Worm (Caenorhabditis elegans) whole organism, young adult: ENCODE results near the gene clec-225.

Source experiments
- F37B4.10 ChIP-seq: fragments of 200-800 bp; sonication (Bioruptor generic); IDR thresholded peaks from 2 replicates; pipeline ENCODE4 v1.3.6; 2022; ENCODE audit warnings: missing genetic modification characterization, missing compliant biosample characterization
- F52B5.7 ChIP-seq: sonication (generic microtip); optimal IDR thresholded peaks from 2 replicates; lab custom pipeline; 2016; ENCODE audit warnings: mild to moderate bottlenecking, missing genetic modification characterization, missing compliant biosample characterization
- F57A8.1 ChIP-seq: fragments of 200-800 bp; sonication (Bioruptor generic); optimal IDR thresholded peaks from 2 replicates; lab custom pipeline; 2018; ENCODE audit warnings: mild to moderate bottlenecking, missing genetic modification characterization, moderate library complexity, missing compliant biosample characterization
- K11D2.4 ChIP-seq: fragments of 200-800 bp; sonication (Bioruptor generic); IDR thresholded peaks from 2 replicates; pipeline ENCODE4 v1.3.6; 2022; ENCODE audit warnings: missing genetic modification reagents, missing genetic modification characterization, missing compliant biosample characterization
- K12H6.12 ChIP-seq: fragments of 200-800 bp; sonication (Bioruptor generic); optimal IDR thresholded peaks from 2 replicates; lab custom pipeline; 2018; ENCODE audit warnings: mild to moderate bottlenecking, missing genetic modification characterization, missing compliant biosample characterization
- T07F8.4 ChIP-seq: sonication (generic microtip); optimal IDR thresholded peaks from 2 replicates; lab custom pipeline; 2016; ENCODE audit warnings: mild to moderate bottlenecking, missing genetic modification characterization, moderate library complexity, missing compliant biosample characterization
- Y79H2A.3 ChIP-seq: fragments of 200-800 bp; sonication (Bioruptor generic); conservative IDR thresholded peaks from 2 replicates; pipeline ENCODE4 v1.3.6; 2022; ENCODE audit warnings: missing genetic modification reagents, missing genetic modification characterization, missing compliant biosample characterization
- akir-1 ChIP-seq: fragments of 200-800 bp; sonication (Bioruptor generic); optimal IDR thresholded peaks from 2 replicates; lab custom pipeline; 2018; ENCODE audit warnings: mild to moderate bottlenecking, missing genetic modification characterization, moderate library complexity, missing compliant biosample characterization
- ama-1 ChIP-seq, 3 experiments: fragments of 150-350 bp in 1 of 3; sonication (generic microtip) in 2 of 3; optimal IDR thresholded peaks; 2 replicates each; lab custom pipeline; 2014 to 2018; ENCODE audit warnings: missing biosample characterization in 2 of 3, missing genetic modification characterization in 2 of 3, missing genetic modification reagents in 2 of 3
- atf-7 ChIP-seq: sonication (generic microtip); optimal IDR thresholded peaks from 2 replicates; lab custom pipeline; 2017; ENCODE audit warnings: mild to moderate bottlenecking, missing genetic modification characterization, missing compliant biosample characterization
- attf-5 ChIP-seq: fragments of 200-800 bp; sonication (Bioruptor generic); optimal IDR thresholded peaks from 2 replicates; lab custom pipeline; 2018; ENCODE audit warnings: mild to moderate bottlenecking, missing genetic modification characterization, missing compliant biosample characterization
- attf-6 ChIP-seq: fragments of 200-800 bp; sonication (Bioruptor generic); IDR thresholded peaks from 2 replicates; pipeline ENCODE4 v1.3.6; 2022; ENCODE audit warnings: missing genetic modification reagents, missing genetic modification characterization, missing compliant biosample characterization
- ccch-3 ChIP-seq: fragments of 200-800 bp; sonication (Bioruptor generic); optimal IDR thresholded peaks from 2 replicates; lab custom pipeline; 2018; ENCODE audit warnings: mild to moderate bottlenecking, missing genetic modification characterization, missing compliant biosample characterization
- cebp-1 ChIP-seq, 2 experiments: fragments of 200-800 bp in 1 of 2; sonication (Bioruptor generic) in 1 of 2; sonication (generic microtip) in 1 of 2; IDR thresholded peaks in 1 of 2; optimal IDR thresholded peaks in 1 of 2; 2 replicates each; pipeline versions ENCODE4 v1.3.6 to Lab custom; 2017 to 2022; ENCODE audit warnings: missing compliant biosample characterization in 2 of 2, missing genetic modification characterization in 2 of 2, mild to moderate bottlenecking in 1 of 2, missing genetic modification reagents in 1 of 2, moderate library complexity in 1 of 2
- ceh-100 ChIP-seq: fragments of 200-800 bp; sonication (Bioruptor generic); IDR thresholded peaks from 2 replicates; pipeline ENCODE4 v1.3.6; 2022; ENCODE audit warnings: missing genetic modification reagents, missing genetic modification characterization, missing compliant biosample characterization
- ceh-40 ChIP-seq: fragments of 200-800 bp; sonication (Bioruptor generic); IDR thresholded peaks from 2 replicates; pipeline ENCODE4 v1.3.6; 2022; ENCODE audit warnings: missing genetic modification characterization, missing compliant biosample characterization
- die-1 ChIP-seq: sonication (generic microtip); optimal IDR thresholded peaks from 2 replicates; lab custom pipeline; 2016; ENCODE audit warnings: missing genotype, mild to moderate bottlenecking, missing genetic modification characterization, missing compliant biosample characterization
- dox-1 ChIP-seq: fragments of 200-800 bp; sonication (Bioruptor generic); IDR thresholded peaks from 2 replicates; pipeline ENCODE4 v1.3.6; 2022; ENCODE audit warnings: missing genetic modification reagents, missing genetic modification characterization, missing compliant biosample characterization
- efl-1 ChIP-seq: fragments of 150-350 bp; optimal IDR thresholded peaks from 2 replicates; lab custom pipeline; 2014; ENCODE audit warnings: missing biosample characterization, missing genetic modification reagents, missing genetic modification characterization
- ets-4 ChIP-seq: fragments of 200-800 bp; sonication (Bioruptor generic); optimal IDR thresholded peaks from 2 replicates; lab custom pipeline; 2018; ENCODE audit warnings: mild to moderate bottlenecking, missing genetic modification characterization, missing compliant biosample characterization
- hmg-1.2 ChIP-seq: fragments of 200-800 bp; sonication (Bioruptor generic); IDR thresholded peaks from 2 replicates; pipeline ENCODE4 v1.3.6; 2022; ENCODE audit warnings: missing genetic modification reagents, missing genetic modification characterization, missing compliant biosample characterization
- let-526 ChIP-seq: fragments of 200-800 bp; sonication (Bioruptor generic); IDR thresholded peaks from 2 replicates; pipeline ENCODE4 v1.3.6; 2022; ENCODE audit warnings: missing genetic modification reagents, missing genetic modification characterization, missing compliant biosample characterization
- let-607 ChIP-seq, 2 experiments: fragments of 200-800 bp in 1 of 2; sonication (Bioruptor generic) in 1 of 2; sonication (generic microtip) in 1 of 2; optimal IDR thresholded peaks; 2 replicates each; lab custom pipeline; 2016 to 2018; ENCODE audit warnings: mild to moderate bottlenecking in 2 of 2, missing compliant biosample characterization in 2 of 2, missing genetic modification characterization in 2 of 2, moderate library complexity in 2 of 2, missing genotype in 1 of 2
- lin-26 ChIP-seq: fragments of 200-800 bp; sonication (Bioruptor generic); IDR thresholded peaks from 2 replicates; pipeline ENCODE4 v1.3.6; 2022; ENCODE audit warnings: missing genetic modification reagents, missing genetic modification characterization, missing compliant biosample characterization
- lin-40 ChIP-seq: sonication (generic microtip); optimal IDR thresholded peaks from 2 replicates; lab custom pipeline; 2016; ENCODE audit warnings: missing genetic modification characterization, mild to moderate bottlenecking, missing compliant biosample characterization, missing genotype, missing genetic modification reagents
- lin-54 ChIP-seq: fragments of 200-800 bp; sonication (Bioruptor generic); optimal IDR thresholded peaks from 2 replicates; lab custom pipeline; 2018; ENCODE audit warnings: mild to moderate bottlenecking, missing genetic modification characterization, missing compliant biosample characterization
- lir-1 ChIP-seq: fragments of 200-800 bp; sonication (Bioruptor generic); conservative IDR thresholded peaks from 2 replicates; pipeline ENCODE4 v1.3.6; 2022; ENCODE audit warnings: missing genetic modification reagents, missing genetic modification characterization, missing compliant biosample characterization
- lsl-1 ChIP-seq: fragments of 200-800 bp; sonication (Bioruptor generic); optimal IDR thresholded peaks from 2 replicates; lab custom pipeline; 2018; ENCODE audit warnings: mild to moderate bottlenecking, missing genetic modification characterization, moderate library complexity, missing compliant biosample characterization
- mcd-1 ChIP-seq: fragments of 200-800 bp; sonication (Bioruptor generic); IDR thresholded peaks from 2 replicates; pipeline ENCODE4 v1.3.6; 2022; ENCODE audit warnings: missing genetic modification reagents, missing genetic modification characterization, missing compliant biosample characterization
- mel-28 ChIP-seq: sonication (generic microtip); optimal IDR thresholded peaks from 2 replicates; lab custom pipeline; 2016; ENCODE audit warnings: borderline replicate concordance, mild to moderate bottlenecking, missing genetic modification characterization, missing compliant biosample characterization
- nhr-80 ChIP-seq: sonication (generic microtip); optimal IDR thresholded peaks from 2 replicates; lab custom pipeline; 2016; ENCODE audit warnings: missing genetic modification characterization, missing compliant biosample characterization
- sdz-38 ChIP-seq: sonication (generic microtip); optimal IDR thresholded peaks from 2 replicates; lab custom pipeline; 2016; ENCODE audit warnings: missing genotype, missing genetic modification characterization, missing compliant biosample characterization
- sea-2 ChIP-seq: fragments of 200-800 bp; sonication (Bioruptor generic); IDR thresholded peaks from 2 replicates; pipeline ENCODE4 v1.3.6; 2022; ENCODE audit warnings: missing genetic modification characterization, missing compliant biosample characterization
- snpc-1.1 ChIP-seq: sonication (generic microtip); optimal IDR thresholded peaks from 2 replicates; lab custom pipeline; 2017; ENCODE audit warnings: missing genetic modification characterization, mild to moderate bottlenecking, missing compliant biosample characterization, antibody characterized with exemption, moderate library complexity, missing genotype, missing genetic modification reagents; ENCODE audit not compliant: insufficient read depth
- snpc-1.3 ChIP-seq: sonication (generic microtip); optimal IDR thresholded peaks from 2 replicates; lab custom pipeline; 2017; ENCODE audit warnings: missing genetic modification characterization, mild to moderate bottlenecking, missing compliant biosample characterization, antibody characterized with exemption, moderate library complexity, missing genotype, missing genetic modification reagents; ENCODE audit not compliant: insufficient read depth
- snpc-4 ChIP-seq, 5 experiments: fragments of 150-350 bp in 1 of 5; sonication (generic microtip) in 4 of 5; optimal IDR thresholded peaks; 2 replicates each; lab custom pipeline; 2014 to 2018; ENCODE audit warnings: missing genetic modification characterization in 5 of 5, missing biosample characterization in 3 of 5, antibody characterized with exemption in 2 of 5, mild to moderate bottlenecking in 2 of 5, missing compliant biosample characterization in 2 of 5, missing genotype in 2 of 5, moderate library complexity in 2 of 5, missing genetic modification reagents in 1 of 5
- somi-1 ChIP-seq: fragments of 200-800 bp; sonication (Bioruptor generic); optimal IDR thresholded peaks from 2 replicates; lab custom pipeline; 2018; ENCODE audit warnings: mild to moderate bottlenecking, missing genetic modification characterization, missing compliant biosample characterization
- tbp1 ChIP-seq: fragments of 200-800 bp; sonication (Bioruptor generic); optimal IDR thresholded peaks from 2 replicates; lab custom pipeline; 2018; ENCODE audit warnings: mild to moderate bottlenecking, missing genetic modification characterization, missing compliant biosample characterization
- tlf-1 ChIP-seq: fragments of 200-800 bp; sonication (Bioruptor generic); optimal IDR thresholded peaks from 2 replicates; lab custom pipeline; 2018; ENCODE audit warnings: mild to moderate bottlenecking, missing genetic modification characterization, missing compliant biosample characterization
- unc-62 ChIP-seq: fragments of 150-350 bp; optimal IDR thresholded peaks from 2 replicates; lab custom pipeline; 2014; ENCODE audit warnings: missing biosample characterization, missing genetic modification reagents, missing genetic modification characterization
- xnd-1 ChIP-seq: sonication (generic microtip); optimal IDR thresholded peaks from 2 replicates; lab custom pipeline; 2016; ENCODE audit warnings: missing genotype, missing genetic modification reagents, missing genetic modification characterization, missing compliant biosample characterization
- zfh-2 ChIP-seq: fragments of 200-800 bp; sonication (Bioruptor generic); conservative IDR thresholded peaks from 2 replicates; pipeline ENCODE4 v1.3.6; 2022; ENCODE audit warnings: missing genetic modification reagents, missing genetic modification characterization, missing compliant biosample characterization
- zim-3 ChIP-seq: sonication (generic microtip); optimal IDR thresholded peaks from 2 replicates; lab custom pipeline; 2017; ENCODE audit warnings: mild to moderate bottlenecking, missing genetic modification characterization, moderate library complexity, missing compliant biosample characterization
- ztf-25 ChIP-seq: fragments of 200-800 bp; sonication (Bioruptor generic); IDR thresholded peaks from 2 replicates; pipeline ENCODE4 v1.3.6; 2022; ENCODE audit warnings: missing genetic modification reagents, missing genetic modification characterization, missing compliant biosample characterization
- ztf-6 ChIP-seq: fragments of 200-800 bp; sonication (Bioruptor generic); IDR thresholded peaks from 2 replicates; pipeline ENCODE4 v1.3.6; 2022; ENCODE audit warnings: missing genetic modification reagents, missing genetic modification characterization, missing compliant biosample characterization

The clec-225 gene

ce11 chrV:13085917-13086552, 48.7 kb downstream of the clec-225 start (continued):
- TF ChIP-seq ceh-100 (GFP tag; lab: Robert Waterston, UW): no peak
- TF ChIP-seq zim-3 (tag; lab: Kevin White, UChicago): peak; percentile 45
- TF ChIP-seq atf-7 (tag; lab: Kevin White, UChicago): no peak
- TF ChIP-seq lir-1: peak; percentile 37; the same call in 1 of the 2 replicates
- no peak for TF ChIP-seq snpc-1.1 (tag; lab: Kevin White, UChicago)
- TF ChIP-seq unc-62: peak; percentile 54
- TF ChIP-seq attf-5 (GFP tag; lab: Kevin White, UChicago): peak; percentile 32
- no peak for TF ChIP-seq F57A8.1 (GFP tag; lab: Kevin White, UChicago)
- no peak for TF ChIP-seq lin-40 (tag; lab: Kevin White, UChicago)
- TF ChIP-seq snpc-4 (GFP tag; optimal IDR thresholded peaks at IDR 0.05; lab: Kevin White, UChicago): no peak
- TF ChIP-seq snpc-4 (tag; optimal IDR thresholded peaks at IDR 0.05; lab: Kevin White, UChicago): peak in 2 of 4 experiments; percentile 27 to 56
- TF ChIP-seq somi-1 (GFP tag; lab: Kevin White, UChicago): peak; percentile 74
- TF ChIP-seq cebp-1 (GFP tag; IDR thresholded peaks at IDR 0.05; lab: Robert Waterston, UW): no peak
- peak; percentile 61 for TF ChIP-seq cebp-1 (tag; optimal IDR thresholded peaks at IDR 0.05; lab: Kevin White, UChicago)
- no peak for TF ChIP-seq snpc-1.3 (tag; lab: Kevin White, UChicago)
- TF ChIP-seq ceh-40 (GFP tag; lab: Robert Waterston, UW): no peak
- TF ChIP-seq ccch-3: no peak
- TF ChIP-seq ets-4: no peak
- TF ChIP-seq K11D2.4: peak; percentile 25; the same call in 1 of the 2 replicates
- peak; percentile 42 for TF ChIP-seq nhr-80 (tag; lab: Kevin White, UChicago)
- TF ChIP-seq dox-1 (GFP tag; lab: Robert Waterston, UW): peak; percentile 62; the same call in 1 of the 2 replicates
- no peak for TF ChIP-seq efl-1 (GFP tag; lab: Kevin White, UChicago)
- TF ChIP-seq T07F8.4: no peak
- TF ChIP-seq F52B5.7 (tag; lab: Kevin White, UChicago): peak; percentile 4
- no peak for TF ChIP-seq Y79H2A.3 (GFP tag; lab: Robert Waterston, UW)
- TF ChIP-seq zfh-2 (GFP tag; lab: Robert Waterston, UW): peak; percentile 90
- no peak for TF ChIP-seq let-526 (GFP tag; lab: Robert Waterston, UW)
- TF ChIP-seq xnd-1 (tag; lab: Kevin White, UChicago): no peak
- TF ChIP-seq mcd-1 (GFP tag; lab: Robert Waterston, UW): peak; percentile 45; the same call in 1 of the 2 replicates
- no peak for TF ChIP-seq sdz-38 (tag; lab: Kevin White, UChicago)
- TF ChIP-seq lin-54 (GFP tag; lab: Kevin White, UChicago): no peak
- TF ChIP-seq tlf-1 (GFP tag; lab: Kevin White, UChicago): peak; percentile 56
- peak; percentile 55 to 72 for TF ChIP-seq let-607 (tag; optimal IDR thresholded peaks at IDR 0.05; lab: Kevin White, UChicago)
- peak; percentile 60; the same call in 1 of the 2 replicates for TF ChIP-seq hmg-1.2 (GFP tag; lab: Robert Waterston, UW)
- TF ChIP-seq ztf-6 (GFP tag; lab: Robert Waterston, UW): no peak
- peak; percentile 15 for TF ChIP-seq die-1 (tag; lab: Kevin White, UChicago)
- TF ChIP-seq ama-1 (optimal IDR thresholded peaks at IDR 0.05; lab: Kevin White, UChicago): peak; percentile 46
- no peak for TF ChIP-seq ama-1 (GFP tag; optimal IDR thresholded peaks at IDR 0.05; lab: Kevin White, UChicago)
- no peak for TF ChIP-seq ztf-25 (GFP tag; lab: Robert Waterston, UW)
- TF ChIP-seq akir-1 (GFP tag; lab: Kevin White, UChicago): no peak
- no peak for TF ChIP-seq attf-6 (GFP tag; lab: Robert Waterston, UW)
- TF ChIP-seq lsl-1 (GFP tag; lab: Kevin White, UChicago): no peak
- TF ChIP-seq sea-2 (GFP tag; lab: Robert Waterston, UW): no peak
- TF ChIP-seq mel-28: no peak
- TF ChIP-seq tbp1 (GFP tag; lab: Kevin White, UChicago): peak; percentile 36
- TF ChIP-seq F37B4.10 (GFP tag; lab: Robert Waterston, UW): no peak
- 0 out of 2 replicates have a peak, but pooled peaks have one; percentile 59 for TF ChIP-seq lin-26 (GFP tag; lab: Robert Waterston, UW)
- peak; percentile 80 for TF ChIP-seq K12H6.12 (tag; lab: Kevin White, UChicago)
